Fruit fly (Drosophila melanogaster) whole organism, larva: Measurements from ENCODE around the gene CG3982.

ENCODE experiments used
- noc ChIP-seq: fragments of 200-800 bp; sonication (Bioruptor generic); optimal IDR thresholded peaks from 3 replicates; lab custom pipeline; 2019; ENCODE audit warnings: missing biosample characterization, mild to moderate bottlenecking, missing genetic modification characterization, moderate library complexity

CG3982 gene

DNA sequence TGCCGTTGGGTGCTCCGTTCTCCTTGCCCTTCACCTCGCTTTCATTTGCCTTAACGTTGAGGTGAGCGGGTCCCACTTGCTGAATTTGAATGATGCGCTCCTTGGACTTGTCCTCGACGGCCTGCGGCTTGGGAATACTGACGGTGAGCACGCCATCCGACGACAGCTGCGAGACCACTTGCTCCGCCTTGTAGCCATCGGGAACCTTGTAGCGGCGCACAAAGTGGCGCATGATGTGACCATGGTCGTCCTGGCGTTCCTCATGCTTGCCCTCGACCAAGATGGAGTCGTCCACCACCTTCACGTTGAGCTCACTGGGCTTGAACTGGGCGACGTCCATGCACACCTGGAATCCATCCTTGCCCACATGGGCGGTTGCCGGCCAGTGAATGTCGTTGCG, 40.6 kb downstream of the CG3982 start:
- no peak for TF ChIP-seq noc (tag; lab: Kevin White, UChicago)

dm6 chr3L:9375130-9375529, 42.1 kb downstream of the CG3982 start, which contains the start of gene CG4461:
Gene CG4461, plus strand, starts transcription at chr3L:9375430.
- TF ChIP-seq noc (tag; lab: Kevin White, UChicago), result no peak

DNA sequence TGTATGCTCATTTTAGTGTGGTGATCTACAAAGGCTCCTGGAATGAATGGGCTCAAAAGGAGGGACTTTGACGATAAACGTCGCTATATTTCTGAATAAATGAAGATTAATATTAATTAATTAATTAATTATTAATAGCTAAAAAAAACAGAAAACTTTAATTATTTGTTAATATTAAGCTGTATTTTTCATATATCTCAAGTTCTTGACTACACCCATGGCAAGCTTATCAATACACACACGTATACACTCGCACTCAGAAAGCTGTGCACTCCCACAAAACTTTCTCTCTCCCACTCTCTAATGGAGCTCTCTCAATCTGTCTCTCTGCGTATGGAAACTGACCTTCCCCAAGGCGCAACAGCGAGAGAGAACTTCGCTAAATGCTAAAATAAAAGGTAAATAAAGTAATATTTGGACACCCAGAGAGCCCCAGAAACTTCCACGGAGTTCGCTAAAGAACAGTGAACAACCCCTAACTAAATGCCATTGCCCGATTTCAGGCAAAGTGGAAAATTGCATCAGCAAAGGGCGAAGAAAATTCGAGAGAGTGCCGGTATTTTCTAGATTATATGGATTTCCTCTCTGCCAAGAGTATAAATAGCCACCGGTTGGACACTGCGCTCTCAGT, 43.7 kb downstream of the CG3982 start:
- peak; percentile 83 for TF ChIP-seq noc (tag; lab: Kevin White, UChicago)

DNA sequence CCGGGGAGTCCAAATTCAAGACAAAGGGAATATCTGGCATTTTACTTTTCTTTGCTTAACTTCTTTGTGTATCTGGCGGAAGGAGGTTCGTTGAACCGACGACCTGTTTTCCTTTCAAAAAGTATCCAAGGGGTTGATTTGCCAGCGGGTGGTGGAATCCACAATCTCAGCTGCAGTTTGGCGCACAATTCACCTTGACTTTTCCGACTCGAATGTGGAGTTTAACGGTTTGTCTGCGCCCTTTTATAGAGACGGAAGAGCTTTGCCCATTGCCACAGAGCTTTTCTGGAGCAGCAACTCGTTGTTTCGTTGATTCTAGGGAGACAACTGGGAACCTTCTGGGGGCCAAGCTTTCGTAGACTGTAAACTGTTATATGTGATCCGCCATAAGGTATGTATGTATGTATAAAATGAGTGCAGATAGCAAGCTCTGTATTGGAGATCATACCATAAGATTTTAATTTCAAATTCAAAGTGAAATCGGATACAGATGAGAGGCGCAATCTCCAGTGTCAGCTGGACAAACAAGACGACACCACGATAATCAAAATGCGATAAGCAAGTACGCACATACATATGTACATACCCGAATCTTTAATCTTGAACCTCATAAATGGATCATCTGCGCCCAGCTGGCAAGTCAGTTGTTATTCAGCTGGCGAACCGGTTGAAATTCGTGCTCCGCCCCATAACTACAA, 44.8 kb downstream of the CG3982 start, which contains the start of the genes Hsp67Bc, CG4456 and Hsp22:
Hsp67Bc (minus strand) TSS at position 220 of the 698 bp plus-strand sequence.
CG4456 (plus strand) TSS at position 445 of the 698 bp plus-strand sequence.
Hsp22 (plus strand) TSS at position 654 of the 698 bp plus-strand sequence.
- peak; percentile 5 for TF ChIP-seq noc (tag; lab: Kevin White, UChicago)

- peak; percentile 30 for TF ChIP-seq noc (tag; lab: Kevin White, UChicago)
Observed at dm6 chr3L:9370907-9371365, 46.3 kb downstream of the CG3982 start, which contains the start of gene Fdx1. Gene Fdx1, minus strand, starts transcription at chr3L:9371238.

DNA sequence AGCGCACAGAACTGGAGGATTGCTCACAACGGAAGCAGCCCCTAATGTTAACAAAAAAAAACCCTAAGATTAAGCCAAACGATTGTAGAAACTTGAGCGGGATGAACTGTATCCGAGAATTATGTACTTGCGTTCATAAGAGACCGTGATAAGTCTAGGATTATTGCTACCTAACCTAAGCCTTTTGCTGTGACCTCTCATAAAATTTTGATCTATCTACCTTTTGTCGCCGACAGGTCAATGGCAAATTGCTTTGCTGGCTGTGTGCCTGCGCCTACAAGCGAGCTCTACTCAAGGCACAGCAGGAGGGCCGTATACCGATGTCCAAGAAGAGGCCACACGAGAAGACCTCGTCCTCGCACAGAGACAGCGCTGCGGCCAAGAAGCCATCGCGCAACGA, 48.5 kb downstream of the CG3982 start:
- TF ChIP-seq noc (tag; lab: Kevin White, UChicago), result no peak

DNA sequence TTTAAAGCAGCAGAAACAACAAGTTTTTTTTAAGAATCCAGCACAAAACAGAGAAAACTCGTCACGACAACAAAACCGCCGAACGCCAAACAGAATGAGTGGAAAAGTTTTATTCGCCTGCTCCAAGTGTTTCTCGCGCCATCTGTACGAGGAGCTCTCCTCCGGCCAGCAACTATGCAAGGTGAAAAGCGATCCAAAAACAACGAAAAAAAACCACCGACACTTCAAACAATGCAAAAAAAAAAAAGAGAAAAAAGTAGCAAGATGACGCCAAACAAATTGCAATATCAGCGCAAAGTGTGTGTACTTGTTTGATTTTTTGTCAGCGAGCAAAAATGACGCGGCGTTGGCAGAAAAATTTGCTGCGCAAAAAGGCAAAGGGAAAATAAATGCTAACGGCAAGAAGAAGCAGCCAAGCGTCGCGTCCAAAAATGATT, 49.7 kb downstream of the CG3982 start:
- TF ChIP-seq noc (tag; lab: Kevin White, UChicago), result no peak

DNA sequence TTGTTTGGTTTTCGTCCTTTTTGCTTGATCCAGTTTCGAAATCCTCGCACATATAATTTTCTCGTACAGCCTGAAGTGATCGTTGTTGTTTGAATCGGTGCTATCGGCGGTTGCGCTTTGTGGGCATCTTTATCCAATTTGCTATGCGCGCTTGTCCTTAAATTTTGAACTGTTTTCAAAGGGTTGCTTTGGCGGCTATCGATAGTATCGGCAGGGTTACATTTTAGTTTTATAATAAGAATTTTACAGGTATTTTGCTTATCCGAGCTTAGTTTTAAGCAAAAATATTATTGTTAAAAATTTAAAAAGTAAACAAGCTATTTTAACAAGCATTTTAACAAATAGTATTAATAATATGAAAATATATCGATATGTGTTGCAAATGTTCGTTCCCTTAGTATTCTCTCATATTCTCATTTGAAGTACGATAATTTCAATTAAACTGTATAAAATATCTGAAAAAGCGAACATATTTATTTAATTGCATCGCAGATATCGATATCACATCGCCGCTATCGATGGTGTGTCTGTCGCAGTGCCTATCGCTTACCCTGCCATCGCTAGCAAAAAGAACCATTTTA, 50.2 kb downstream of the CG3982 start, which contains the start of the genes Klp67A and CG4452:
Klp67A (minus strand) TSS at position 197 of the 581 bp plus-strand sequence.
CG4452 (plus strand) TSS at position 528 of the 581 bp plus-strand sequence.
- TF ChIP-seq noc (tag; lab: Kevin White, UChicago), result peak; percentile 13
